Fruit fly (Drosophila melanogaster): ENCODE results near the gene Pif1.
A peak's percentile ranks its signal among the peaks of the same experiment; 100 is the strongest.

Pif1 gene

DNA sequence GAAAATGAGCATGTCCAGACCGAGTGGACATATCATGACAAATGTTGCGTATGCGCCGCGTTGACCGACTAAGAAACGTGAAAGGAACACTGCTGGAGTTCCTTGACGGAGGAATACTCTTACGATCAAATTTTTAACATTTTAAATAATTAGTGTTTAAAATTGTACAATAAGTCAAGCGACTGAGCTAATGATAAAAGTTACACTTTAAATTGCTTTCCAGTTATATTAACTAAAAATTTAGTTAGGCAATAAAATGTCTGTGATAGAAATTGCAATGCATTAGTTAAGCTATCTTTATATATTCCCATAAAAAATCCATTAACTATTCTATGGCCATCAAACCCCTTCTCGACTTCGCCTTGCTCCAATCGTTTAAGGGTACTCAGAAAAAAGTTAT is 15.0 kb upstream of the Pif1 start:
- TF ChIP-seq CG8478 (optimal IDR thresholded peaks at IDR 0.05) (no peak), Dll (optimal IDR thresholded peaks at IDR 0.05) (no peak), usp (GFP tag; optimal IDR thresholded peaks at IDR 0.05) (no peak), EcR (GFP tag; optimal IDR thresholded peaks at IDR 0.05) (no peak), pan (optimal IDR thresholded peaks at IDR 0.05) (no peak), psq (optimal IDR thresholded peaks at IDR 0.05) (no peak)

DNA sequence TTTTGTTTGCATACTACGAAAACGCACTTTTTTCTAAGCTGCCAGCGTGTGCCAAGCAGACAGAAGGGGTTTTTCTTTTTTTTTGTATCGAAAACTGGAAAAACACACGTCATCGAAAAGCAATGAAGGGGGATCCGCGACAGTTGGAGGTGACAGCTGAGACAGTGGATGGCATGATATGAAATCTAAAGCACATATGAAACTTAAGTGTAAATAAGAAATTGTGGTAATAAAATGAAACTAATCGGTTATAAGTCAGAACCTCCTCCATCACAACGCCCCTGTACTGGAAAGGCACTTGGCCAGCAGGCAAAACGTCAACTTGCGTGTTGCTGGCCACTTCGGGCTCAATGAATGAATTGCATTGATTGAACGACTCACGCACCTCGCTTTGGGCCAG is 13.9 kb upstream of the Pif1 start:
- no peak for TF ChIP-seq Dll (optimal IDR thresholded peaks at IDR 0.05)
- no peak for TF ChIP-seq psq (optimal IDR thresholded peaks at IDR 0.05)
- TF ChIP-seq pan (optimal IDR thresholded peaks at IDR 0.05) = no peak
- TF ChIP-seq usp (GFP tag; optimal IDR thresholded peaks at IDR 0.05) = no peak
- TF ChIP-seq CG8478 (optimal IDR thresholded peaks at IDR 0.05) = no peak
- no peak for TF ChIP-seq EcR (GFP tag; optimal IDR thresholded peaks at IDR 0.05)

DNA sequence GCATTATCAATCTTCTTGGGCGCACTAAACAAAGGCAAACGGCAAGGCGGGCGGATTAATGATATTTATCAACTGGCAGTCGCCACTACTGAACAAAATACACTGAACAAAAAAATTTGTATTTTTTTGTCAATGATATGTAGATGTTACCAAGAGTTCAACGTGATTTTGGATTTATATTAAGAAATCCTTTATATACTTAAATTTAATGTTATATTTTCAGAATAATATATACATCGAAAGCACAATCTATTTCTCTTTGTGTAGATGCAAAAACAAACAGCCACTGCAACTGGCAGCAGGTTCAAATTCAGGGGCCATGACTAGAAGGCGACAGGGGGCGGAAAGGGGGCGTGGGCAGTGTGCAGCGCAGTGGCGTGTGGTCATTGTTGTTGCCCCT is 12.9 kb upstream of the Pif1 start:
- TF ChIP-seq psq (optimal IDR thresholded peaks at IDR 0.05) (no peak), CG8478 (optimal IDR thresholded peaks at IDR 0.05) (no peak), pan (optimal IDR thresholded peaks at IDR 0.05) (no peak), usp (GFP tag; optimal IDR thresholded peaks at IDR 0.05) (no peak), EcR (GFP tag; optimal IDR thresholded peaks at IDR 0.05) (no peak), Dll (optimal IDR thresholded peaks at IDR 0.05) (no peak)

DNA sequence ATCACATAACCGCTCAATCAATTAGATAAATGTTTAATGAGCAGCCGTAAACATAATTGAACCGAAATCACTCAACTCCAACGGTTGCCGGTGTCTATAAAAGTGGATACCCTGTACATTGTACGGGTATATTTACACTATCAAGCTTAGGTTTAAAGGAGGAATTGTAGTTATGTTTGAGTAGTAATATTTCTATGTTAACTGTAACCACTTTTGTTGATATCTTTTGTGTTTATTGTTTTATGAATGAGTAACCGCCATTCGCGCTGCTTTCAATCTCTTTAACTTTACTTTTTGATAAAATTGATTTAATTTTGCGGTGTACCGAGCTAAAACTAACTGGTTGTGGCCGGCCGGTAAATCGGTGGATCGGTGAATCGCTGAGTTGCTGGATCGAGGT is 12.2 kb upstream of the Pif1 start:
- no peak for TF ChIP-seq CG8478 (optimal IDR thresholded peaks at IDR 0.05)
- no peak for TF ChIP-seq usp (GFP tag; optimal IDR thresholded peaks at IDR 0.05)
- TF ChIP-seq Dll (optimal IDR thresholded peaks at IDR 0.05) = no peak
- no peak for TF ChIP-seq psq (optimal IDR thresholded peaks at IDR 0.05)
- TF ChIP-seq pan (optimal IDR thresholded peaks at IDR 0.05) = no peak
- no peak for TF ChIP-seq EcR (GFP tag; optimal IDR thresholded peaks at IDR 0.05)

DNA sequence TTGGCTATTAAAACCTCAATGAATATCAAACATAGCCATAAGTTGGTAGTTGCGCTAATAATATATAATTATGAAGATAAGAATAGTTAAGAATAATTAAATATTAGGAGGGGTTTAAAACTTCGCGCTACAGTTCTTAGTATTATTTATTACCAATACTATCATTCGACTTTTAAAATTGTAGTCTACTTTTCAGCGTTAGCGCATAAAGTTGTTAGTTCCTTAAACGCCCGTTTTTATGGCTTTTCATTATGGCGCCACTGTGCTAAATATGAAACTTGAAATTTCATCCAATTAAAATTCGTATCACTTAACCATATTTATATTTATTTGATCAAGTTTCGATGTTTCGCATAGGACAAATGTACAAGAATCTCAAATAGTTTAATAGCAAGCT is 10.6 kb upstream of the Pif1 start:
- no peak for TF ChIP-seq Dll (optimal IDR thresholded peaks at IDR 0.05)
- TF ChIP-seq usp (GFP tag; optimal IDR thresholded peaks at IDR 0.05) = no peak
- no peak for TF ChIP-seq psq (optimal IDR thresholded peaks at IDR 0.05)
- TF ChIP-seq EcR (GFP tag; optimal IDR thresholded peaks at IDR 0.05) = no peak
- TF ChIP-seq pan (optimal IDR thresholded peaks at IDR 0.05) = no peak
- TF ChIP-seq CG8478 (optimal IDR thresholded peaks at IDR 0.05) = no peak

DNA sequence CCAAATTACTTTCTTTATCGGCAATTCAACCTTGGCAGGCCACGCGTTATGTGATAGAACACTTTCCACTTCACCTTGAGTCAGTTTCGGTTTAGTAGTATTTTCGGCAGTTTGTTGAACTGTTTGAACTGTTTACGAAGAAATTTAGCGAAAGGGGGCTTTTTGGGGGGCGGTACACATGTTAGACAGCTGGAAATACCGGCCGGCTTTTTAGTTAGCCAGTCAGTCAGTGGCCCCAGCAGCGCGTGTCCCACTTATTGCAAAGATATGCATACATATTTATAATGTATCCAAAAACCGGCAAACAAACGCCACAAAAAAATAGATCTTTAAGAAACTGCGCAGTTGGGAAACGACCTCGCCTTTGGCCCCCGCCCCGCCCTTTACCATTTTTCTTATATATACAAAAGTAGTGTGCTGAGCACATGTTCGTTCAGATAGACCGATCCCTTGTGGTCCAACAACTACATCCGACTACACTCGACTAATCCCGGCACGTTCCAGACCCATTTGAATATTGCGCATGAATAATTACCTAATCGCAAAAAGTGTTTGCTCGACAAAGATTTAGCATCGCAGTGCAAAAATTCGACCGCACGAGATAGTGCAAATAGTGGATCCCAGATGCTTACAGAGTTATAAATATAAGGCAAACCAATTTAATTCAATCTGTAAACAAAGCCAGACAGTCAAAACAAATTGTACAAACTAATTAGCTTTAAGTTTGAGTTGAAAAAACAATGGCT is 10.1 kb upstream of the Pif1 start:
- TF ChIP-seq psq (optimal IDR thresholded peaks at IDR 0.05) = no peak
- TF ChIP-seq Dll (optimal IDR thresholded peaks at IDR 0.05) = no peak
- TF ChIP-seq CG8478 (optimal IDR thresholded peaks at IDR 0.05) = no peak
- no peak for TF ChIP-seq usp (GFP tag; optimal IDR thresholded peaks at IDR 0.05)
- TF ChIP-seq pan (optimal IDR thresholded peaks at IDR 0.05) = no peak
- TF ChIP-seq EcR (GFP tag; optimal IDR thresholded peaks at IDR 0.05) = no peak

DNA sequence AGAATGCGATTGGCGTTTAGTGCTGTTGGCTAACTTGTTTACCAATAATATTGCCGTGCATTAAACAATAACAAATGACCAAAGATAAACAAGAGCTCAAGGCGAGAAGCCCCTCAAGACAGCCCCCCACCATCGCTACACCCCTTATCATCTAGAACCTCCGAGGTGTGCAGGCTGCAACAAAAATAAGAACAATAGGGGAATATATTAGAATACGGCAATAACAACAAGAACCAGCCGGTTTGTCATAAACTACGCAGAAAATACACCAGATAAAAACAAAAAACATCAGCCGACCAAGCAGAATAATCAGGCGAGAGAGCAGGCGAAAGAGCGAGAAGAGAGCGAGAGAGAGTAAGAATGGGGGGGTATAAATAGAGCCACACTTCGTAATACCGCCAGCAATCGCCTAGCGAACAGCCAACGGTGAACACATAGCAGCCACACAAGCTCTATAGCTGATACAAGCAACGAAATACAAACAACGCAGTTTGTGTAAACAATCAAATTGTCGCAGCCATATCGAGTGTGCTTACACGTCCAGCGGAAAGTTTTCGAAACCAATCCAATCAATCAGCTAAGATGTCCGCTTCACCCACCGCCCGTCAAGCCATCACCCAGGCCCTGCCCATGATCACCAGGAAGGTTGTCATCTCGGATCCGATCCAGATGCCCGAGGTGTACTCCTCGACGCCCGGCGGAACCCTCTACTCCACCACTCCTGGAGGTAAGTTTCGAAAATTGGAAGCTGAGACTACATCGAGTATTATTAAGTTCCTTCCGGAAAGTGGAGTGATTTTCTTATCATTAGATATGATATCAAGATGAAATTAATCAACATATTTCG is 8.5 kb upstream of the Pif1 start, which contains the start of gene Thor:
Gene Thor (plus strand): TSS at position 401 of the 847 bp plus-strand sequence.
- no peak for TF ChIP-seq CG8478 (optimal IDR thresholded peaks at IDR 0.05)
- TF ChIP-seq psq (optimal IDR thresholded peaks at IDR 0.05) = no peak
- TF ChIP-seq Dll (optimal IDR thresholded peaks at IDR 0.05) = peak; percentile 75
- no peak for TF ChIP-seq EcR (GFP tag; optimal IDR thresholded peaks at IDR 0.05)

DNA sequence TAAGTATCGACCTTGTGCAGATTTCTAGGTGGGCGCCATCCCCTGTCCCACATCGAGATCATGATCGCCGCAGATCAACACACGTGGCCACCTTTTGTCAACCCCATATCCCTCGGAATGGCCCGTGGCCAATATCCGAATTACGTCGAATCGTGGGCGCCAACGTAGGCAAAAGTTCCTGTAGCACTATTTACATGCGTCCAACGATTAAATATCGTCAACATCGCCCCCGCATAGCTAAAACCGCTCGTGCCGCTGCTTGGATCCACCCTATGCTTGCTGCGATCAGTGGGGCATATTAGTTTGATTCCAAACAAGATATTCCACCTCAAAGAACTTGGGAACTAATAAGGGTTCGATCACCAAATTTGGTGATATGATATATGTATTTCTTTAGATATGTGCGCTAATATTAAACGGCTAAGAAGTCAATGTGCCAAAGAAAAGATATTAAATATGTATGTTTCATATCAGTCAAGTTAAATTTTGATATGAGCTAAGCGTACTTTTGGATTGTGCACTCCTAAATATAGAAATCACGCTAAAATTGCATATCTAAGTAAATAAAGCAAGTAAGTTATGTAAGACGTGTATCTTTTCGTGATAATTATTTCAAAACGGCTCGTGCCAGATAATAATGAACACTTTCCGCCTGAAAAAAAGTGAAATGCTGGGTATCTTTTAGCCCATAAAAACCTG is 7.4 kb upstream of the Pif1 start:
- TF ChIP-seq CG8478 (optimal IDR thresholded peaks at IDR 0.05) (no peak), pan (optimal IDR thresholded peaks at IDR 0.05) (peak; percentile 85)

DNA sequence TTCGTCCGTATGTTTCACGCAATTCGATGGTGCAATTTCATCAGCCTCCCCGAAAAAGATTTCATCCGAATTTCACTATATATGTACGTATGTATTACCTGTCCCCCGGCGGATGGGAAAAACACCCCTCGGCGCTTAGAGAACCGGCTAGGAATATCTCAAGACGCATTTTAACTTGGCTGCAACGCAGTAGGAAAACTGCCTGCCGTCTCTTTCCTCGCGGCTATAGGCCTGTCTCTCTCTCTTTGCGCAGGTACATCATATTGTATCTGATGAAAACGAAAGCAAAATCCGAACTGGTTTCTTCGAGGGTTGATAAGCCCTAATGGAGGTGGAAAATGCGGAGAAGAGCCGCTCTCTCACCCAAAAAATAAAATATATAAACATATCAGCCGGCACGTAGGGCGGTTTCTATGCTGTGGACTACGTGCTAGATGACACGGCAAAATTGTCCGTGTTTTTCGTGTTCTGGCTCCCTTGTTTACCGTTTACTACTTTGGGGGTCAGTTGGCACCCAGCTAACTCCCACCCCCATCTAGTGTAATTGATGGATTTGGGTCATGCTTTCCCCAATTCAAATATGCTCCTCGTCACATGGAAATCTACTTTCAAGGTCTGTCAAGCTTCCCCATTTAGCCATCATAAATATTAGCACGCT is 6.7 kb upstream of the Pif1 start:
- no peak for TF ChIP-seq EcR (GFP tag; optimal IDR thresholded peaks at IDR 0.05)
- TF ChIP-seq CG8478 (optimal IDR thresholded peaks at IDR 0.05) = no peak
- no peak for TF ChIP-seq pan (optimal IDR thresholded peaks at IDR 0.05)
- no peak for TF ChIP-seq usp (GFP tag; optimal IDR thresholded peaks at IDR 0.05)
- TF ChIP-seq Dll (optimal IDR thresholded peaks at IDR 0.05) = no peak
- TF ChIP-seq psq (optimal IDR thresholded peaks at IDR 0.05) = no peak

DNA sequence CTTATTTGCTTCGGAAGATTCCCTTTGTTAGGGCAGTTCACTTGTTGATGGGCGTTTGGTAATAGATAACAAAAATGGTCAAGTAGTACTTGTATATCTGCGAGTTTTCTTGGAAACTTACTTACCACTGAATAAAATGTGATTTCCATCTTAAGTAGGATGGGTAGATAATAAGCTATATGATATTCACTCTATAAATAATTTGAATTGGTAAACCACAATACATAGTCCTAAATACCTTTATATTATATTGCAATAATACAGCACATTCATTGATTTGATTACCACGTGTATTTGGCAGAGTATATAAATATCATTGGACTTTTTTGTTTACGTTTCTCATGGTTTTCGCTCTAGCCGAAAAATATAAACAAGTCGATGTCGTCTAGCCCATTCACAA is 6.1 kb upstream of the Pif1 start:
- no peak for TF ChIP-seq psq (optimal IDR thresholded peaks at IDR 0.05)
- TF ChIP-seq CG8478 (optimal IDR thresholded peaks at IDR 0.05) = no peak
- no peak for TF ChIP-seq Dll (optimal IDR thresholded peaks at IDR 0.05)
- no peak for TF ChIP-seq pan (optimal IDR thresholded peaks at IDR 0.05)
- TF ChIP-seq usp (GFP tag; optimal IDR thresholded peaks at IDR 0.05) = no peak
- no peak for TF ChIP-seq EcR (GFP tag; optimal IDR thresholded peaks at IDR 0.05)

DNA sequence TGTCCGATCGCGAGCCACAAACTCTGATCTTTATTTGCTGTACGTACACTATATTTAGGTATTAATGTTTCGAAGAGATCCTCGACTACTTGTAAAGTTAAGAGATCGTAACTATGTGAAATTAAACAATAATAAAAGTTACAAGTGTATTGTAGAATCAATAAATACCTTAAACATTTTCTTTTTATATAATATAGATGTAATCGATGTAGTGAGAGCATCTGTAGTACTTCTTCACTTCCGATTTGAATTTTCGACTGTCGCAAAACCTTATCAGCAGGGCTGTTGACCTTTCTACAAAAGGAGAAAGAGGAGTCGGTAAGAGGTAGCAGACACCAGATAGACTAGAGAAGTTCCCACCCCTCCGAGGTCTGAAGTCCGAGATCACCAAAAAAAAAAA is 5.4 kb upstream of the Pif1 start:
- TF ChIP-seq EcR (GFP tag; optimal IDR thresholded peaks at IDR 0.05) (no peak), CG8478 (optimal IDR thresholded peaks at IDR 0.05) (no peak), Dll (optimal IDR thresholded peaks at IDR 0.05) (no peak), psq (optimal IDR thresholded peaks at IDR 0.05) (no peak), pan (optimal IDR thresholded peaks at IDR 0.05) (no peak), usp (GFP tag; optimal IDR thresholded peaks at IDR 0.05) (no peak)

Data from whole organism.